Fruit fly (Drosophila melanogaster): ENCODE measurements around the gene mRpL38.

- TF ChIP-seq CG10321 (GFP tag; IDR thresholded peaks at IDR 0.05) (no peak), tup (GFP tag; optimal IDR thresholded peaks at IDR 0.05) (no peak), dan (GFP tag; IDR thresholded peaks at IDR 0.05) (no peak), Side (GFP tag; optimal IDR thresholded peaks at IDR 0.05) (no peak), Max (GFP tag; optimal IDR thresholded peaks at IDR 0.05) (no peak), CG1647 (GFP tag; optimal IDR thresholded peaks at IDR 0.05) (no peak), seq (GFP tag; IDR thresholded peaks at IDR 0.05) (no peak), ase (GFP tag; IDR thresholded peaks at IDR 0.05) (no peak), Blimp-1 (GFP tag; optimal IDR thresholded peaks at IDR 0.05) (no peak), Hr39 (optimal IDR thresholded peaks at IDR 0.05) (no peak), Hr3 (GFP tag; optimal IDR thresholded peaks at IDR 0.05) (no peak)
Measured at dm6 chrX:14184062-14184611, 42.0 kb upstream of the mRpL38 start, which contains the start of gene CG32603.

All from whole organism, embryonic.